Fruit fly (Drosophila melanogaster): ENCODE data around the gene CG5235.

dm6 chr3L:16090330-16090803, at the start of gene CG5235, which contains the start of gene ClC-c:
- TF ChIP-seq cnc (optimal IDR thresholded peaks at IDR 0.05) = no peak
- no peak for TF ChIP-seq CG5204 (GFP tag; optimal IDR thresholded peaks at IDR 0.05)
- no peak for TF ChIP-seq CG7045 (GFP tag; optimal IDR thresholded peaks at IDR 0.05)
- TF ChIP-seq pad (GFP tag; optimal IDR thresholded peaks at IDR 0.05) = no peak
- peak; percentile 38 for TF ChIP-seq Mnt (GFP tag; optimal IDR thresholded peaks at IDR 0.05)
- TF ChIP-seq CG7101 (tag; optimal IDR thresholded peaks at IDR 0.05) = peak; percentile 43
- no peak for TF ChIP-seq CG12768 (GFP tag; optimal IDR thresholded peaks at IDR 0.05)
- TF ChIP-seq tj (GFP tag; optimal IDR thresholded peaks at IDR 0.05) = peak; percentile 71
- no peak for TF ChIP-seq ovo (GFP tag; optimal IDR thresholded peaks at IDR 0.05)
- TF ChIP-seq bab1 (GFP tag; optimal IDR thresholded peaks at IDR 0.05) = peak; percentile 51

Measured in whole organism, adult.